Fruit fly (Drosophila melanogaster) whole organism, larva: ENCODE data around the gene sdt.

ENCODE experiments used
- noc ChIP-seq: fragments of 200-800 bp; sonication (Bioruptor generic); optimal IDR thresholded peaks from 3 replicates; lab custom pipeline; 2019; ENCODE audit warnings: missing biosample characterization, mild to moderate bottlenecking, missing genetic modification characterization, moderate library complexity

sdt gene

dm6 chrX:8157294-8157693 is 21.1 kb upstream of the sdt start, which contains the start of the genes Traf6 and GIIIspla2:
Gene Traf6, minus strand, starts transcription at chrX:8157386.
Gene GIIIspla2, plus strand, starts transcription at chrX:8157628.
- TF ChIP-seq noc (tag; lab: Kevin White, UChicago) = peak; percentile 78

dm6 chrX:8158942-8159472 is 19.3 kb upstream of the sdt start:
- no peak for TF ChIP-seq noc (tag; lab: Kevin White, UChicago)

dm6 chrX:8159754-8160153 is 18.6 kb upstream of the sdt start, which contains the start of gene CG15337:
Gene CG15337, plus strand, starts transcription at chrX:8160054.
- no peak for TF ChIP-seq noc (tag; lab: Kevin White, UChicago)

- no peak for TF ChIP-seq noc (tag; lab: Kevin White, UChicago)
Measured at dm6 chrX:8162692-8163091, 15.7 kb upstream of the sdt start, which contains the start of gene CG10761. Gene CG10761, minus strand, starts transcription at chrX:8162792.

dm6 chrX:8163452-8163851 is 14.9 kb upstream of the sdt start:
- TF ChIP-seq noc (tag; lab: Kevin White, UChicago) = no peak

dm6 chrX:8165608-8166007 is 12.7 kb upstream of the sdt start, which contains the start of gene Or7a:
Gene Or7a, minus strand, starts transcription at chrX:8165708.
- no peak for TF ChIP-seq noc (tag; lab: Kevin White, UChicago)

- TF ChIP-seq noc (tag; lab: Kevin White, UChicago) = no peak
Measured at dm6 chrX:8170166-8170565, 8.2 kb upstream of the sdt start, which contains the start of gene CG2278. Gene CG2278, minus strand, starts transcription at chrX:8170266.

- TF ChIP-seq noc (tag; lab: Kevin White, UChicago) = no peak
Measured at dm6 chrX:8176291-8177029, 1.9 kb upstream of the sdt start.

- no peak for TF ChIP-seq noc (tag; lab: Kevin White, UChicago)
Measured at dm6 chrX:8177030-8177349, 1.4 kb upstream of the sdt start, which contains the start of gene slpr. Gene slpr, minus strand, starts transcription at chrX:8177185.

- no peak for TF ChIP-seq noc (tag; lab: Kevin White, UChicago)
Measured at dm6 chrX:8177742-8178141, 607 bp upstream of the sdt start.

dm6 chrX:8178989-8179388 is 640 bp downstream of the sdt start:
- no peak for TF ChIP-seq noc (tag; lab: Kevin White, UChicago)

- TF ChIP-seq noc (tag; lab: Kevin White, UChicago) = no peak
Measured at dm6 chrX:8179858-8180257, 1.5 kb downstream of the sdt start.

- TF ChIP-seq noc (tag; lab: Kevin White, UChicago) = no peak
Measured at dm6 chrX:8192191-8192590, 13.8 kb downstream of the sdt start.

- no peak for TF ChIP-seq noc (tag; lab: Kevin White, UChicago)
Measured at dm6 chrX:8193017-8193556, 14.7 kb downstream of the sdt start.

- no peak for TF ChIP-seq noc (tag; lab: Kevin White, UChicago)
Measured at dm6 chrX:8194559-8194958, 16.2 kb downstream of the sdt start.

dm6 chrX:8195449-8196156 is 17.3 kb downstream of the sdt start:
- TF ChIP-seq noc (tag; lab: Kevin White, UChicago) = no peak
